Fruit fly (Drosophila melanogaster): ENCODE results near the gene p.
A peak's percentile ranks its signal among the peaks of the same experiment; 100 is the strongest.

Gene p

DNA sequence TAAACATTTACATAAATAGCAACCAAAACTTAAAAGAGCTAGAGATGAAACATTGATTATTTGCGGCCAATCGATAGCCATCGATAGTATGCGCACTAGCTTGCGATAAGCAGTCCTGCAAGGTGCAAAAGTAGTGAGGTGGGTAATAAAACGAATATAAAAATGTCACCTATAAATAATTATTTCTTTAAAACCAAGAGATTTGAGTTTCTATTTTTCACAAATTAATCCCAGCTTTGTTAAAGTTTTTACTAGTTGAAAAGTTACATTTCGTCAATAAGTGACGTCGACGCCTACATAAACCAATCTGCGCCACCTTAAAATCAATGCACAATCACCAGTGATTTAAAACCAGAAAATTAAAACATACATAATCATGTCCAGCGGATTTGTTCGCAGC, 19.7 kb downstream of the p start, which contains the start of the genes Mkk4 and SLIRP2 (continued):
- TF ChIP-seq dysf (GFP tag; IDR thresholded peaks at IDR 0.05) (peak; percentile 99), gsb-n (tag; optimal IDR thresholded peaks at IDR 0.05) (peak; percentile 98), disco-r (GFP tag; optimal IDR thresholded peaks at IDR 0.05) (peak; percentile 98), Dip2 (GFP tag; IDR thresholded peaks at IDR 0.05) (peak; percentile 78), sc (optimal IDR thresholded peaks at IDR 0.05) (no peak), sc (GFP tag; optimal IDR thresholded peaks at IDR 0.05) (peak; percentile 98), z (GFP tag; IDR thresholded peaks at IDR 0.05) (peak; percentile 78; the same call in 2 of the 3 replicates), CG14710 (tag; optimal IDR thresholded peaks at IDR 0.05) (peak; percentile 98), pb (GFP tag; optimal IDR thresholded peaks at IDR 0.05) (peak; percentile 98), CG1647 (GFP tag; optimal IDR thresholded peaks at IDR 0.05) (peak; percentile 99), CG1529 (GFP tag; optimal IDR thresholded peaks at IDR 0.05) (peak; percentile 97), mam (GFP tag; optimal IDR thresholded peaks at IDR 0.05) (peak; percentile 99), Chrac-16 (GFP tag; optimal IDR thresholded peaks at IDR 0.05) (peak; percentile 99), onecut (GFP tag; IDR thresholded peaks at IDR 0.05) (peak; percentile 97), ems (GFP tag; optimal IDR thresholded peaks at IDR 0.05) (peak; percentile 97), Dad (GFP tag; optimal IDR thresholded peaks at IDR 0.05) (peak; percentile 99), CG18764 (GFP tag; optimal IDR thresholded peaks at IDR 0.05) (peak; percentile 98), E2f1 (GFP tag; IDR thresholded peaks at IDR 0.05) (peak; percentile 99), Dfd (GFP tag; optimal IDR thresholded peaks at IDR 0.05) (peak in 1 of 2 experiments; percentile 49), Asciz (GFP tag; optimal IDR thresholded peaks at IDR 0.05) (peak; percentile 97), CG10209 (GFP tag; optimal IDR thresholded peaks at IDR 0.05) (peak; percentile 99), kah (GFP tag; optimal IDR thresholded peaks at IDR 0.05) (peak; percentile 94), ash1 (GFP tag; optimal IDR thresholded peaks at IDR 0.05) (peak; percentile 89), CG18476 (GFP tag; optimal IDR thresholded peaks at IDR 0.05) (peak; percentile 99), CoRest (tag; optimal IDR thresholded peaks at IDR 0.05) (peak; percentile 99), psq (GFP tag; optimal IDR thresholded peaks at IDR 0.05) (peak; percentile 96), CG16815 (GFP tag; optimal IDR thresholded peaks at IDR 0.05) (peak; percentile 99), toy (GFP tag; IDR thresholded peaks at IDR 0.05) (peak; percentile 96), CG6254 (GFP tag; optimal IDR thresholded peaks at IDR 0.05) (peak; percentile 97), Nf-YA (GFP tag; IDR thresholded peaks at IDR 0.05) (peak; percentile 97), CG9876 (GFP tag; optimal IDR thresholded peaks at IDR 0.05) (peak; percentile 97), nau (GFP tag; optimal IDR thresholded peaks at IDR 0.05) (peak; percentile 96), ewg (GFP tag; optimal IDR thresholded peaks at IDR 0.05) (peak; percentile 98), CG3065 (GFP tag; optimal IDR thresholded peaks at IDR 0.05) (peak; percentile 98), CG17328 (GFP tag; IDR thresholded peaks at IDR 0.05) (peak; percentile 99), CG9609 (GFP tag; optimal IDR thresholded peaks at IDR 0.05) (peak; percentile 99), schlank (tag; optimal IDR thresholded peaks at IDR 0.05) (peak; percentile 95), Drgx (GFP tag; IDR thresholded peaks at IDR 0.05) (peak; percentile 98), dm (GFP tag; optimal IDR thresholded peaks at IDR 0.05) (peak; percentile 98), bsh (GFP tag; optimal IDR thresholded peaks at IDR 0.05) (peak; percentile 95 to 99), CG13123 (GFP tag; optimal IDR thresholded peaks at IDR 0.05) (peak; percentile 98), aop (GFP tag; IDR thresholded peaks at IDR 0.05) (peak; percentile 90), HLHmδ (GFP tag; optimal IDR thresholded peaks at IDR 0.05) (peak; percentile 10), pfk (GFP tag; optimal IDR thresholded peaks at IDR 0.05) (peak; percentile 69), gcm2 (GFP tag; optimal IDR thresholded peaks at IDR 0.05) (peak; percentile 97), Side (GFP tag; optimal IDR thresholded peaks at IDR 0.05) (peak; percentile 99), Hsf (GFP tag; optimal IDR thresholded peaks at IDR 0.05) (peak; percentile 100), B-H1 (GFP tag; IDR thresholded peaks at IDR 0.05) (peak; percentile 98), nom (GFP tag; optimal IDR thresholded peaks at IDR 0.05) (peak; percentile 96), CG10543 (GFP tag; optimal IDR thresholded peaks at IDR 0.05) (peak; percentile 98), sim (GFP tag; IDR thresholded peaks at IDR 0.05) (peak; percentile 98), ERR (GFP tag; optimal IDR thresholded peaks at IDR 0.05) (peak; percentile 94)

Data from whole organism, embryonic.